Worm (Caenorhabditis elegans) whole organism, L4 larva: ENCODE results near the gene W02H5.2.
A peak's percentile ranks its signal among the peaks of the same experiment; 100 is the strongest.

Source experiments
- F10B5.3 ChIP-seq: sonication (generic microtip); optimal IDR thresholded peaks from 2 replicates; lab custom pipeline; 2016; ENCODE audit warnings: mild to moderate bottlenecking, missing genetic modification characterization, missing compliant biosample characterization
- F26F4.8 ChIP-seq: fragments of 200-800 bp; sonication (Bioruptor generic); conservative IDR thresholded peaks from 2 replicates; pipeline ENCODE4 v1.3.6; 2022; ENCODE audit warnings: missing genetic modification characterization, missing compliant biosample characterization
- F44E2.7 ChIP-seq: fragments of 200-800 bp; sonication (Bioruptor generic); IDR thresholded peaks from 2 replicates; pipeline ENCODE4 v2.1.2; 2022; ENCODE audit warnings: missing genetic modification characterization, missing compliant biosample characterization
- T26A8.4 ChIP-seq: fragments of 200-800 bp; sonication (Bioruptor generic); IDR thresholded peaks from 2 replicates; pipeline ENCODE4 v1.3.6; 2022; ENCODE audit warnings: missing genetic modification characterization, missing compliant biosample characterization
- Y105C5A.15 ChIP-seq: fragments of 200-800 bp; sonication (Bioruptor generic); IDR thresholded peaks from 2 replicates; pipeline ENCODE4 v1.3.6; 2022; ENCODE audit warnings: missing genetic modification characterization, missing compliant biosample characterization
- Y48G9A.11 ChIP-seq: fragments of 200-800 bp; sonication (Bioruptor generic); IDR thresholded peaks from 2 replicates; pipeline ENCODE4 v1.3.6; 2022; ENCODE audit warnings: missing genetic modification reagents, missing genetic modification characterization, missing compliant biosample characterization
- Y75B8A.6 ChIP-seq: fragments of 200-800 bp; sonication (Bioruptor generic); IDR thresholded peaks from 2 replicates; pipeline ENCODE4 v1.3.6; 2022; ENCODE audit warnings: missing genetic modification reagents, missing genetic modification characterization, missing compliant biosample characterization
- aha-1 ChIP-seq: fragments of 150-350 bp; peaks from one replicate; lab custom pipeline; 2014; ENCODE audit warnings: missing biosample characterization, missing genetic modification characterization
- aly-2 ChIP-seq: sonication (generic microtip); optimal IDR thresholded peaks from 2 replicates; lab custom pipeline; 2018; ENCODE audit warnings: missing biosample characterization, missing genetic modification characterization
- ama-1 ChIP-seq: fragments of 150-350 bp; optimal IDR thresholded peaks from 2 replicates; lab custom pipeline; 2014; ENCODE audit warnings: inconsistent platforms, mixed read lengths
- arid-1 ChIP-seq: fragments of 200-800 bp; sonication (Bioruptor generic); conservative IDR thresholded peaks from 2 replicates; pipeline ENCODE4 v1.3.6; 2022; ENCODE audit warnings: missing genetic modification reagents, missing genetic modification characterization, missing compliant biosample characterization
- attf-4 ChIP-seq: sonication (generic microtip); optimal IDR thresholded peaks from 3 replicates; lab custom pipeline; 2017; ENCODE audit warnings: missing biosample characterization, missing genetic modification characterization
- ceh-32 ChIP-seq: sonication (generic microtip); optimal IDR thresholded peaks from 2 replicates; lab custom pipeline; 2016; ENCODE audit warnings: mild to moderate bottlenecking, missing genetic modification characterization, missing compliant biosample characterization; ENCODE audit not compliant: poor library complexity
- ceh-62 ChIP-seq: sonication (generic microtip); optimal IDR thresholded peaks from 2 replicates; lab custom pipeline; 2017; ENCODE audit warnings: missing biosample characterization, missing genetic modification characterization
- cey-2 ChIP-seq: sonication (generic microtip); optimal IDR thresholded peaks from 3 replicates; lab custom pipeline; 2017; ENCODE audit warnings: missing genetic modification characterization, mild to moderate bottlenecking, missing compliant biosample characterization, antibody characterized with exemption, borderline replicate concordance; ENCODE audit not compliant: insufficient read depth
- ctbp-1 ChIP-seq: fragments of 200-800 bp; sonication (Bioruptor generic); IDR thresholded peaks from 2 replicates; pipeline ENCODE4 v1.3.6; 2022; ENCODE audit warnings: missing genetic modification reagents, missing genetic modification characterization, missing compliant biosample characterization
- dmd-8 ChIP-seq: fragments of 200-800 bp; sonication (Bioruptor generic); IDR thresholded peaks from 2 replicates; pipeline ENCODE4 v1.3.6; 2022; ENCODE audit warnings: missing genetic modification characterization, missing compliant biosample characterization
- dmd-9 ChIP-seq: fragments of 200-800 bp; sonication (Bioruptor generic); IDR thresholded peaks from 2 replicates; pipeline ENCODE4 v1.3.6; 2022; ENCODE audit warnings: missing genetic modification reagents, missing genetic modification characterization, missing compliant biosample characterization
- duxl-1 ChIP-seq: sonication (generic microtip); optimal IDR thresholded peaks from 2 replicates; lab custom pipeline; 2016; ENCODE audit warnings: mild to moderate bottlenecking, missing genetic modification characterization, moderate library complexity, missing compliant biosample characterization; ENCODE audit not compliant: poor library complexity
- dve-1 ChIP-seq: sonication (generic microtip); optimal IDR thresholded peaks from 2 replicates; lab custom pipeline; 2017; ENCODE audit warnings: antibody characterized with exemption, mild to moderate bottlenecking, missing genetic modification characterization, missing compliant biosample characterization; ENCODE audit not compliant: insufficient read depth
- egl-43 ChIP-seq: fragments of 200-800 bp; sonication (Bioruptor generic); IDR thresholded peaks from 2 replicates; pipeline ENCODE4 v1.3.6; 2022; ENCODE audit warnings: missing genetic modification reagents, missing genetic modification characterization, missing compliant biosample characterization
- fkh-10 ChIP-seq: fragments of 150-350 bp; optimal IDR thresholded peaks from 2 replicates; lab custom pipeline; 2014; ENCODE audit warnings: missing biosample characterization, missing genetic modification reagents, missing genetic modification characterization
- fos-1 ChIP-seq: fragments of 150-350 bp; optimal IDR thresholded peaks from 2 replicates; lab custom pipeline; 2014; ENCODE audit warnings: missing biosample characterization, missing genetic modification characterization
- gei-8 ChIP-seq: fragments of 200-800 bp; sonication (Bioruptor generic); optimal IDR thresholded peaks from 2 replicates; lab custom pipeline; 2018; ENCODE audit warnings: mild to moderate bottlenecking, missing genetic modification characterization, missing compliant biosample characterization
- hmg-1.1 ChIP-seq: fragments of 200-800 bp; sonication (Bioruptor generic); IDR thresholded peaks from 2 replicates; pipeline ENCODE4 v1.3.6; 2022; ENCODE audit warnings: missing genetic modification reagents, missing genetic modification characterization, missing compliant biosample characterization
- lin-13 ChIP-seq: fragments of 150-350 bp; optimal IDR thresholded peaks from 2 replicates; lab custom pipeline; 2014; ENCODE audit warnings: missing biosample characterization, missing genetic modification reagents, missing genetic modification characterization
- lin-38 ChIP-seq: fragments of 200-800 bp; sonication (Bioruptor generic); IDR thresholded peaks from 2 replicates; pipeline ENCODE4 v1.3.6; 2022; ENCODE audit warnings: missing genetic modification reagents, missing genetic modification characterization, missing compliant biosample characterization
- lir-3 ChIP-seq: sonication (generic microtip); optimal IDR thresholded peaks from 2 replicates; lab custom pipeline; 2016; ENCODE audit warnings: mild to moderate bottlenecking, missing genetic modification characterization, missing compliant biosample characterization
- mdt-29 ChIP-seq: fragments of 200-800 bp; sonication (Bioruptor generic); IDR thresholded peaks from 2 replicates; pipeline ENCODE4 v1.3.6; 2022; ENCODE audit warnings: missing genetic modification reagents, missing genetic modification characterization, missing compliant biosample characterization
- mep-1 ChIP-seq: fragments of 150-350 bp; sonication (generic microtip); optimal IDR thresholded peaks from 3 replicates; lab custom pipeline; 2014; ENCODE audit warnings: missing biosample characterization, missing genetic modification characterization
- mxl-2 ChIP-seq: fragments of 200-800 bp; sonication (Bioruptor generic); conservative IDR thresholded peaks from 2 replicates; pipeline ENCODE4 v1.3.6; 2022; ENCODE audit warnings: missing genetic modification reagents, missing genetic modification characterization, missing compliant biosample characterization
- nhr-10 ChIP-seq: fragments of 150-350 bp; optimal IDR thresholded peaks from 2 replicates; lab custom pipeline; 2014; ENCODE audit warnings: missing biosample characterization, missing genetic modification characterization
- nhr-102 ChIP-seq: sonication (generic microtip); optimal IDR thresholded peaks from 2 replicates; lab custom pipeline; 2016; ENCODE audit warnings: mild to moderate bottlenecking, missing genetic modification characterization, moderate library complexity, missing compliant biosample characterization
- nhr-11 ChIP-seq: fragments of 150-350 bp; optimal IDR thresholded peaks from 2 replicates; lab custom pipeline; 2014; ENCODE audit warnings: missing biosample characterization, missing genetic modification characterization
- nhr-237 ChIP-seq: sonication (generic microtip); optimal IDR thresholded peaks from 2 replicates; lab custom pipeline; 2017; ENCODE audit warnings: missing biosample characterization, missing genetic modification characterization
- nhr-25 ChIP-seq: sonication (generic microtip); optimal IDR thresholded peaks from 2 replicates; lab custom pipeline; 2017; ENCODE audit warnings: missing genetic modification characterization, mild to moderate bottlenecking, missing compliant biosample characterization, antibody characterized with exemption, moderate library complexity, borderline replicate concordance; ENCODE audit not compliant: insufficient read depth
- pha-4 ChIP-seq, 2 experiments: fragments of 150-350 bp in 1 of 2; fragments of 200-800 bp in 1 of 2; sonication (Bioruptor generic) in 1 of 2; IDR thresholded peaks in 1 of 2; optimal IDR thresholded peaks in 1 of 2; 2 replicates each; pipeline versions ENCODE4 v1.3.6 to Lab custom; 2014 to 2022; ENCODE audit warnings: missing genetic modification characterization in 2 of 2, missing genetic modification reagents in 2 of 2, missing biosample characterization in 1 of 2, missing compliant biosample characterization in 1 of 2
- rbr-2 ChIP-seq: sonication (generic microtip); optimal IDR thresholded peaks from 2 replicates; lab custom pipeline; 2016; ENCODE audit warnings: missing genotype, missing genetic modification characterization, missing compliant biosample characterization
- saeg-2 ChIP-seq: fragments of 200-800 bp; sonication (Bioruptor generic); IDR thresholded peaks from 2 replicates; pipeline ENCODE4 v1.3.6; 2022; ENCODE audit warnings: missing genetic modification reagents, missing genetic modification characterization, missing compliant biosample characterization
- sdz-12 ChIP-seq: fragments of 200-800 bp; sonication (Bioruptor generic); optimal IDR thresholded peaks from 2 replicates; lab custom pipeline; 2018; ENCODE audit warnings: mild to moderate bottlenecking, missing genetic modification characterization, missing compliant biosample characterization
- set-16 ChIP-seq: fragments of 200-800 bp; sonication (Bioruptor generic); IDR thresholded peaks from 2 replicates; pipeline ENCODE4 v1.3.6; 2022; ENCODE audit warnings: missing genetic modification reagents, missing genetic modification characterization, missing compliant biosample characterization
- skn-1 ChIP-seq: fragments of 150-350 bp; optimal IDR thresholded peaks from 2 replicates; lab custom pipeline; 2014; ENCODE audit warnings: missing biosample characterization, missing genetic modification characterization
- snpc-1.2 ChIP-seq: fragments of 200-800 bp; sonication (Bioruptor generic); IDR thresholded peaks from 2 replicates; pipeline ENCODE4 v1.3.6; 2022; ENCODE audit warnings: missing genetic modification reagents, missing genetic modification characterization, missing compliant biosample characterization
- snpc-4 ChIP-seq: fragments of 150-350 bp; optimal IDR thresholded peaks from 2 replicates; lab custom pipeline; 2014; ENCODE audit warnings: missing biosample characterization, missing genetic modification characterization
- spr-1 ChIP-seq: sonication (generic microtip); optimal IDR thresholded peaks from 2 replicates; lab custom pipeline; 2016; ENCODE audit warnings: mild to moderate bottlenecking, missing genetic modification characterization, missing compliant biosample characterization
- spr-3 ChIP-seq: fragments of 200-800 bp; sonication (Bioruptor generic); optimal IDR thresholded peaks from 2 replicates; lab custom pipeline; 2018; ENCODE audit warnings: mild to moderate bottlenecking, missing genetic modification characterization, missing compliant biosample characterization
- tra-1 ChIP-seq: fragments of 200-800 bp; sonication (Bioruptor generic); IDR thresholded peaks from 2 replicates; pipeline ENCODE4 v1.3.6; 2022; ENCODE audit warnings: missing genetic modification reagents, missing genetic modification characterization, missing compliant biosample characterization
- unc-130 ChIP-seq: sonication (generic microtip); optimal IDR thresholded peaks from 2 replicates; lab custom pipeline; 2016; ENCODE audit warnings: missing genetic modification reagents, missing genetic modification characterization, missing compliant biosample characterization
- unc-62 ChIP-seq, 3 experiments: fragments of 150-350 bp in 1 of 3; sonication (generic microtip); optimal IDR thresholded peaks in 2 of 3; peaks in 1 of 3; 1 replicate in 1 of 3; 2 replicates in 2 of 3; lab custom pipeline; 2014 to 2017; ENCODE audit warnings: missing biosample characterization in 3 of 3, missing genetic modification characterization in 3 of 3, missing genetic modification reagents in 3 of 3, missing genotype in 1 of 3
- zfp-3 ChIP-seq: fragments of 200-800 bp; sonication (Bioruptor generic); conservative IDR thresholded peaks from 2 replicates; pipeline ENCODE4 v1.3.6; 2022; ENCODE audit warnings: missing genetic modification reagents, missing genetic modification characterization, missing compliant biosample characterization
- zip-11 ChIP-seq: fragments of 200-800 bp; sonication (Bioruptor generic); IDR thresholded peaks from 2 replicates; pipeline ENCODE4 v1.3.6; 2022; ENCODE audit warnings: missing genetic modification characterization, missing compliant biosample characterization

W02H5.2 gene

DNA sequence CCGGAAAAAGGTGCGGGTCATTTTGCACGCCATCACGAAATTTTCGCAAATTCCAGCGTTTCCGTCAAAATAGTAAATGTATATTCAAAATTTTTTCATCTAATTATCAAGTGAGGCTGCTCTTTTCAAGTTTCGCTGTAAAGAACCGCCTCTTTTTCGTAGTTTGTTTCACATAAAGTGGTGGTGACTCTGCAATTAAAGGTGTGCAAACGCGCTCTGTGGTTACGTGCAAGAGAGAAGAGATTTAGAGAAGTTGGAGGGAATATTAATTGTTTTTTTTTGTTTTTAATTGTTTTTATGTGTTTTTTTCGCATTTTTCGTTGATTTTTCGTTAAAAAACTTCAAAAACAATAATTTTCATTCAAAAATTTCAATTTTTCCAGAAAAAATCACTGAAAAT, 33.5 kb downstream of the W02H5.2 start, which contains the start of gene W02G9.3 (continued):
- TF ChIP-seq duxl-1 (tag; lab: Kevin White, UChicago), result no peak
- TF ChIP-seq F10B5.3, result no peak
- no peak for TF ChIP-seq aha-1 (tag; lab: Kevin White, UChicago)
- TF ChIP-seq zfp-3 (GFP tag; lab: Robert Waterston, UW), result no peak
- TF ChIP-seq fos-1 (tag; lab: Kevin White, UChicago), result no peak
- TF ChIP-seq mdt-29, result no peak
- no peak for TF ChIP-seq arid-1
- TF ChIP-seq spr-1, result no peak
- TF ChIP-seq fkh-10 (GFP tag; lab: Kevin White, UChicago), result peak; percentile 75
- TF ChIP-seq dmd-8, result no peak
- TF ChIP-seq lin-13 (GFP tag; lab: Kevin White, UChicago), result peak; percentile 86
- TF ChIP-seq T26A8.4 (GFP tag; lab: Robert Waterston, UW), result no peak
- TF ChIP-seq ceh-62 (tag; lab: Kevin White, UChicago), result no peak
- no peak for TF ChIP-seq ama-1 (lab: Kevin White, UChicago)
- TF ChIP-seq spr-3 (GFP tag; lab: Kevin White, UChicago), result no peak
- TF ChIP-seq sdz-12 (GFP tag; lab: Kevin White, UChicago), result no peak
- TF ChIP-seq gei-8, result no peak
- no peak for TF ChIP-seq snpc-1.2 (GFP tag; lab: Robert Waterston, UW)
- peak; percentile 96 for TF ChIP-seq nhr-11 (tag; lab: Kevin White, UChicago)
- TF ChIP-seq nhr-237, result no peak
- no peak for TF ChIP-seq lir-3
- no peak for TF ChIP-seq aly-2 (tag; lab: Kevin White, UChicago)
- peak; percentile 68 for TF ChIP-seq rbr-2 (tag; lab: Kevin White, UChicago)
- TF ChIP-seq nhr-102 (tag; lab: Kevin White, UChicago), result no peak
- no peak for TF ChIP-seq ctbp-1 (GFP tag; lab: Robert Waterston, UW)
- TF ChIP-seq attf-4, result no peak
- TF ChIP-seq unc-130 (GFP tag; lab: Kevin White, UChicago), result peak; percentile 40
- 0 out of 2 replicates have a peak, but pooled peaks have one; percentile 31 for TF ChIP-seq Y48G9A.11 (GFP tag; lab: Robert Waterston, UW)
- TF ChIP-seq Y105C5A.15, result no peak
- no peak for TF ChIP-seq ceh-32 (tag; lab: Kevin White, UChicago)
- TF ChIP-seq nhr-25 (tag; lab: Kevin White, UChicago), result no peak
- no peak for TF ChIP-seq dmd-9
- peak; percentile 36; the same call in 1 of the 2 replicates for TF ChIP-seq hmg-1.1
- TF ChIP-seq pha-4 (GFP tag; IDR thresholded peaks at IDR 0.05; lab: Robert Waterston, UW), result no peak
- TF ChIP-seq pha-4 (tag; optimal IDR thresholded peaks at IDR 0.05; lab: Kevin White, UChicago), result peak; percentile 81
- no peak for TF ChIP-seq egl-43
- TF ChIP-seq lin-38, result peak; percentile 97
- no peak for TF ChIP-seq nhr-10 (tag; lab: Kevin White, UChicago)
- TF ChIP-seq tra-1 (GFP tag; lab: Robert Waterston, UW), result no peak
- TF ChIP-seq snpc-4 (tag; lab: Kevin White, UChicago), result no peak
- peak; percentile 70 for TF ChIP-seq mep-1
- TF ChIP-seq F26F4.8 (GFP tag; lab: Robert Waterston, UW), result no peak
- peak; percentile 83 for TF ChIP-seq dve-1 (tag; lab: Kevin White, UChicago)
- no peak for TF ChIP-seq cey-2 (tag; lab: Kevin White, UChicago)
- no peak for TF ChIP-seq set-16
- no peak for TF ChIP-seq zip-11 (GFP tag; lab: Robert Waterston, UW)
- TF ChIP-seq skn-1 (tag; lab: Kevin White, UChicago), result no peak
- TF ChIP-seq saeg-2, result no peak
- TF ChIP-seq F44E2.7, result no peak
- no peak for TF ChIP-seq unc-62 (GFP tag; optimal IDR thresholded peaks at IDR 0.05 in 1 of 2; lab: Kevin White, UChicago)
- no peak for TF ChIP-seq unc-62 (tag; optimal IDR thresholded peaks at IDR 0.05; lab: Kevin White, UChicago)
- TF ChIP-seq Y75B8A.6 (GFP tag; lab: Robert Waterston, UW), result no peak
- TF ChIP-seq mxl-2 (GFP tag; lab: Robert Waterston, UW), result no peak
